Worm (Caenorhabditis elegans) whole organism, L2 larva: ENCODE results near the gene trpp-11.

Experiments
- C34F6.9 ChIP-seq: fragments of 150-350 bp; optimal IDR thresholded peaks from 2 replicates; lab custom pipeline; 2014; ENCODE audit warnings: missing biosample characterization, missing genetic modification characterization
- F13H6.1 ChIP-seq: sonication (generic microtip); optimal IDR thresholded peaks from 2 replicates; lab custom pipeline; 2016; ENCODE audit warnings: missing genetic modification characterization, missing compliant biosample characterization
- Y55F3AM.14 ChIP-seq: fragments of 200-800 bp; sonication (Bioruptor generic); optimal IDR thresholded peaks from 2 replicates; lab custom pipeline; 2018; ENCODE audit warnings: mild to moderate bottlenecking, missing genetic modification characterization, missing compliant biosample characterization
- ZK546.5 ChIP-seq: sonication (generic microtip); optimal IDR thresholded peaks from 2 replicates; lab custom pipeline; 2017; ENCODE audit warnings: missing biosample characterization, missing genetic modification characterization
- ama-1 ChIP-seq: fragments of 150-350 bp; optimal IDR thresholded peaks from 2 replicates; lab custom pipeline; 2018; ENCODE audit warnings: inconsistent platforms
- ceh-82 ChIP-seq: fragments of 150-350 bp; optimal IDR thresholded peaks from 2 replicates; lab custom pipeline; 2014; ENCODE audit warnings: missing biosample characterization, missing genetic modification characterization
- crh-2 ChIP-seq: sonication (generic microtip); optimal IDR thresholded peaks from 2 replicates; lab custom pipeline; 2017; ENCODE audit warnings: missing biosample characterization, missing genetic modification characterization
- egl-27 ChIP-seq: sonication (generic microtip); optimal IDR thresholded peaks from 3 replicates; lab custom pipeline; 2017; ENCODE audit warnings: missing biosample characterization, missing genetic modification reagents, missing genetic modification characterization
- fos-1 ChIP-seq: fragments of 150-350 bp; optimal IDR thresholded peaks from 2 replicates; lab custom pipeline; 2014; ENCODE audit warnings: missing biosample characterization, missing genetic modification characterization
- lin-11 ChIP-seq: fragments of 150-350 bp; sonication (generic microtip); optimal IDR thresholded peaks from 2 replicates; lab custom pipeline; 2014; ENCODE audit warnings: missing biosample characterization, missing genetic modification characterization, inconsistent platforms, mixed read lengths
- lsy-2 ChIP-seq, 2 experiments: fragments of 150-350 bp in 1 of 2; sonication (generic microtip) in 1 of 2; optimal IDR thresholded peaks; 2 replicates each; lab custom pipeline; 2014 to 2017; ENCODE audit warnings: missing biosample characterization in 2 of 2, missing genetic modification characterization in 2 of 2
- mab-5 ChIP-seq: fragments of 150-350 bp; optimal IDR thresholded peaks from 2 replicates; lab custom pipeline; 2014; ENCODE audit warnings: missing biosample characterization, missing genetic modification characterization
- mdl-1 ChIP-seq, 2 experiments: fragments of 150-350 bp in 1 of 2; sonication (generic microtip) in 1 of 2; optimal IDR thresholded peaks; 2 replicates each; lab custom pipeline; 2017; ENCODE audit warnings: missing biosample characterization in 2 of 2, missing genetic modification characterization in 2 of 2
- nhr-12 ChIP-seq: fragments of 150-350 bp; optimal IDR thresholded peaks from 2 replicates; lab custom pipeline; 2014; ENCODE audit warnings: missing biosample characterization, missing genetic modification characterization
- nhr-129 ChIP-seq: fragments of 150-350 bp; optimal IDR thresholded peaks from 2 replicates; lab custom pipeline; 2014; ENCODE audit warnings: missing biosample characterization, missing genetic modification characterization
- nhr-237 ChIP-seq: fragments of 150-350 bp; optimal IDR thresholded peaks from 2 replicates; lab custom pipeline; 2014; ENCODE audit warnings: missing biosample characterization, missing genetic modification characterization
- nhr-25 ChIP-seq: fragments of 150-350 bp; sonication (generic microtip); optimal IDR thresholded peaks from 3 replicates; lab custom pipeline; 2014; ENCODE audit warnings: missing biosample characterization, missing genetic modification characterization
- nhr-6 ChIP-seq: fragments of 150-350 bp; optimal IDR thresholded peaks from 2 replicates; lab custom pipeline; 2014; ENCODE audit warnings: missing biosample characterization, missing genetic modification characterization
- peb-1 ChIP-seq: fragments of 150-350 bp; optimal IDR thresholded peaks from 2 replicates; lab custom pipeline; 2014; ENCODE audit warnings: missing biosample characterization, missing genetic modification characterization
- skn-1 ChIP-seq: sonication (generic microtip); optimal IDR thresholded peaks from 2 replicates; lab custom pipeline; 2017; ENCODE audit warnings: missing biosample characterization, missing genetic modification characterization
- sma-3 ChIP-seq: sonication (generic microtip); optimal IDR thresholded peaks from 2 replicates; lab custom pipeline; 2016; ENCODE audit warnings: missing genetic modification reagents, missing genetic modification characterization, missing compliant biosample characterization
- sma-9 ChIP-seq, 2 experiments: fragments of 150-350 bp in 1 of 2; sonication (generic microtip) in 1 of 2; optimal IDR thresholded peaks; 2 replicates each; lab custom pipeline; 2014 to 2016; ENCODE audit warnings: missing genetic modification characterization in 2 of 2, mild to moderate bottlenecking in 1 of 2, missing biosample characterization in 1 of 2, missing compliant biosample characterization in 1 of 2, missing genetic modification reagents in 1 of 2, moderate library complexity in 1 of 2
- snpc-4 ChIP-seq: fragments of 150-350 bp; optimal IDR thresholded peaks from 2 replicates; lab custom pipeline; 2014; ENCODE audit warnings: missing biosample characterization, missing genetic modification characterization
- unc-39 ChIP-seq: fragments of 150-350 bp; optimal IDR thresholded peaks from 2 replicates; lab custom pipeline; 2014; ENCODE audit warnings: missing biosample characterization, missing genetic modification characterization
- unc-55 ChIP-seq: fragments of 150-350 bp; sonication (generic microtip); optimal IDR thresholded peaks from 3 replicates; lab custom pipeline; 2014; ENCODE audit warnings: missing biosample characterization, missing genetic modification reagents, missing genetic modification characterization
- unc-62 ChIP-seq: fragments of 150-350 bp; optimal IDR thresholded peaks from 2 replicates; lab custom pipeline; 2014; ENCODE audit warnings: missing biosample characterization, missing genetic modification reagents, missing genetic modification characterization
- zag-1 ChIP-seq: fragments of 150-350 bp; optimal IDR thresholded peaks from 2 replicates; lab custom pipeline; 2014; ENCODE audit warnings: missing biosample characterization, missing genetic modification characterization

trpp-11 gene

DNA sequence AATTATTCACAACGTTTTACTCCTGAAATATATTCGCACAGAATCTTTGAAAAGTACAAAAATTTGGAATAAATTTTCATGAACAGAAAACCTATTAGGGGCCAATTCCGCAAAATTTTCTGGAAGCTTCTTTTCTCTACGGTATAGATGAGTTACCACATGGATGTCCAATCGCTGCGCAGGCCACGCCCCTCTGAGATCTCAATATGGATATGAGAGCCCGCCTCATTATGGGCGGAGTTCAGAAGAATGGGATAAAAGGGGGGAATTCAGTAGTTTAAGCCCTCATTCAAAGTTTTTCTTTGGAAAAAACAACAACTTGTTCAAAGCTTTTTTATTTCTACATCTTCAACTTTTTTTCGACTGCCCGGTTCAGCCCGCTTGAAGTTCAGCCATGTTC is 16.6 kb downstream of the trpp-11 start, which contains the start of gene daf-7:
daf-7 (plus strand) TSS at position 301 of the 400 bp plus-strand sequence.
- TF ChIP-seq lin-11 (tag; lab: Kevin White, UChicago), result no peak
- no peak for TF ChIP-seq sma-3 (GFP tag; lab: Kevin White, UChicago)
- no peak for TF ChIP-seq mab-5 (tag; lab: Kevin White, UChicago)
- TF ChIP-seq, all 48 proteins: peak for 0

DNA sequence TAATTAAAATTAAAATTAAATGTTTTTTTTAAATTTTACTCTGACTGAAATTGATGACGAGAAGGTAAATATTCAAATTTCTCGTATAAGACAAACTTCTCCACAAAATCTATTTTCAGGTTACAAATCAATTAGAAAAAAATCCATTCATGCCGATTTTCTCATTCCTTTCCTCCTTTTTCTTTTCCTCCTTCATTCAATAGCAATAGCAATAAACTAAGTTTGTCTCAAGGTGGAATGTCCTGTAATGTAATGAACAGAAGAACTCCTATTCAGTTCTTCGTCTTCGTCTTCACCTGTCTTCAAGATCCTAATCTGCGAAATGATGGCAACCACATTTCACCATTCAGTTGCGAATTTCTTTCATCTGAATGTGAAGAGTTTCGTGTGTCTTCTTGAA is 20.9 kb downstream of the trpp-11 start, which contains the start of gene dac-1:
dac-1 (plus strand) TSS at position 301 of the 400 bp plus-strand sequence.
- TF ChIP-seq peb-1 (tag; lab: Kevin White, UChicago), result no peak
- no peak for TF ChIP-seq fos-1
- TF ChIP-seq F13H6.1 (tag; lab: Kevin White, UChicago), result no peak
- no peak for TF ChIP-seq mab-5 (tag; lab: Kevin White, UChicago)
- no peak for TF ChIP-seq ceh-82
- no peak for TF ChIP-seq skn-1
- no peak for TF ChIP-seq nhr-12 (tag; lab: Kevin White, UChicago)
- TF ChIP-seq ZK546.5 (tag; lab: Kevin White, UChicago), result no peak
- no peak for TF ChIP-seq unc-62
- TF ChIP-seq nhr-25 (tag; lab: Kevin White, UChicago), result no peak
- no peak for TF ChIP-seq unc-39 (tag; lab: Kevin White, UChicago)
- TF ChIP-seq egl-27, result no peak
- no peak for TF ChIP-seq nhr-6 (tag; lab: Kevin White, UChicago)
- TF ChIP-seq unc-55 (GFP tag; lab: Kevin White, UChicago), result no peak
- TF ChIP-seq mdl-1 (tag; optimal IDR thresholded peaks at IDR 0.05; lab: Kevin White, UChicago), result no peak

DNA sequence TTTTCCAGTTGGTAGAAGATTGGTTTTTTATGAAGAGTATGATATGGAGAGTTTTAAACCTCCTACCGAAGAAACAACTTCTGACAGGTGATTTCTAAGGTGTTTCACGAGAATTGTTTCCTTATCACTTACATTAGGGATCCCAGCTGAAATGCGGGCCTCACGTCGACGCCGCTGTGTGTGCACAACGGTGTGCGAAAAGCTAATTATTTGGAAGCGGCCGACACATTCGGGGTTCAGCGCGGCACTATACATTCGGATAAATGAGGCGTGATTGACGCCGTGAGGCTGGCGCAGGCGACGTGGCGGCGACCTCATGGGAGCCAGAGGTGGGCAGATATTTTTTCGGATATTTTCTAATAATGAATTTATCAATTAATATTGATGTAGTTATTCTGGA is 24.4 kb downstream of the trpp-11 start:
- no peak for TF ChIP-seq skn-1
- peak; percentile 69 for TF ChIP-seq snpc-4 (tag; lab: Kevin White, UChicago)
- no peak for TF ChIP-seq nhr-129 (tag; lab: Kevin White, UChicago)
- TF ChIP-seq, all 48 proteins: peak for 1

DNA sequence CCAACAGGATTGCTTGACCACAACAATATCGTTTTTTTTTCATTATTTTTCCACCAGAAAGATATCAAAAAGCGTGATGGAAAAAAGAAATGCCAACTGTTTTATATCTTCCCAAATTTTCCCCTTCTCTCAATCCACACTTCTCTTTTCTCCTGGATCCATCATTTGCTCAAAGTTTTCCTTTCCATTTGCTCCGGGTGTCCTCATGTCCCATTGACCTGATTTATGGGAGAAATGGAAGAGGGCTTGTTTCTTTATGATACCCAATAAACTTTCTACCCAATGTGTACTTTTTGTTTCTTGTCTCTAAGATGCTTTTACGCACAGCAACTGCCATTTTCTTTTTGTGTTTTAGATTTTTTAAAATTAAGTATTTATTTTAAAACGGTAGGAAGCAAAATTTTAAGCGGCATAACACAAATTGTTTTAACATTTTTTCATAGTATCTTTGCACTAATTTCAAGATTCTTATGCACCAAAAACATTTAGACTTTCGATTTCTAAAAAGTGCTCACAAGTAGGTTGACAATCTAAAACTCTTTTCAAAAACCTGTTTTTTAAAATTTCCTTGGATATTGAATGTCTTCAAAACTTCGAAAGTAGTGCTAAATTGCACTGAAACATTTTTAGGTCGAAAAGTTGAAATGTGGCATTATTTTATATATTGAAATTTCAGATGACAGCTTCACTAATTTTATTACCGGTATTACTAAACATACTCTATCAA is 27.8 kb downstream of the trpp-11 start, which contains the start of gene clec-149:
clec-149 (plus strand) TSS at position 677 of the 727 bp plus-strand sequence.
- TF ChIP-seq zag-1 (tag; lab: Kevin White, UChicago) (no peak), crh-2 (tag; lab: Kevin White, UChicago) (no peak), Y55F3AM.14 (GFP tag; lab: Kevin White, UChicago) (no peak), lsy-2 (tag; optimal IDR thresholded peaks at IDR 0.05; lab: Kevin White, UChicago) (peak in 1 of 2 experiments; percentile 25), fos-1 (no peak), nhr-6 (tag; lab: Kevin White, UChicago) (no peak), nhr-129 (tag; lab: Kevin White, UChicago) (no peak), C34F6.9 (tag; lab: Kevin White, UChicago) (peak; percentile 22), mab-5 (tag; lab: Kevin White, UChicago) (peak; percentile 33), sma-9 (GFP tag; optimal IDR thresholded peaks at IDR 0.05; lab: Kevin White, UChicago) (peak; percentile 13), sma-9 (tag; optimal IDR thresholded peaks at IDR 0.05; lab: Kevin White, UChicago) (no peak)
- TF ChIP-seq, all 48 proteins: peak for 4

DNA sequence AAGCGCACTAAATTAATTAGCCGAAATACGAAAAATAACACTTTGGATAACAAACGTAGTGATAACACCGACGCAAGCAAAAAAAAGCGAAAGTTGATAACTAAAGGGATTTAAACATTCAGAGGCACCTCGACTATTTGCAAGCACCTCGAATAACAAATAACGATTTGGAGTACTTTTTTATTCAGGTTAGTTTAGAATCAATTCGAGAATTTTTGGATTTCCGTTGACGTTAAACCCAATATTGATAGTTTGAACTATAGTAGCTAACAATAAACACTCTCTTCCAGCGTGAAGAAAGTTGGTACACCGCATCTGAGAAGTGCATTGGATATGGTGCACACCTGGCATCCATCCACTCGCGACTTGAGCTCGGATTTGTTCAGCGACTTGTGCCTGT is 30.3 kb downstream of the trpp-11 start:
- no peak for TF ChIP-seq mdl-1 (tag; optimal IDR thresholded peaks at IDR 0.05; lab: Kevin White, UChicago)

DNA sequence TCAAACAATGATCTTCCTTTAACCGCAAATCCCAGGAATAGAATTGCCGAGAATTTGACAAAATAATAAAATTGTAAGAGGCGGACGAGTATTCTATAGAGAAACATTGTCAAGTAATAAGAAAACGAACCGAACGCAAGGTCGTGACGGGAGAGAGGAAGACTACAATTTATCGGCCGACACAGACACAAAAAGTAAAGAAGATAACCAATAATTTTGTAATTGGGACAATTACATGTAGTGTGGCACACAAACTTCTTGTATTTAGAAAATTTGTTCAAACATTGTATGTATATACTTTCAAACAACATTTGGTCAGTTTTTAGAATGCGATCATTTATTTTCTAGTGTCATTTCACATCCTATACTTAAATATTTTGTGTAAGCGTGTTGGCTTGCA is 37.0 kb downstream of the trpp-11 start, which contains the start of gene ceeh-1:
ceeh-1 (minus strand) TSS at position 317 of the 400 bp plus-strand sequence.
- TF ChIP-seq skn-1 (no peak), sma-3 (GFP tag; lab: Kevin White, UChicago) (no peak), sma-9 (GFP tag; optimal IDR thresholded peaks at IDR 0.05; lab: Kevin White, UChicago) (no peak), sma-9 (tag; optimal IDR thresholded peaks at IDR 0.05; lab: Kevin White, UChicago) (no peak), ama-1 (no peak), fos-1 (peak; percentile 32), ZK546.5 (tag; lab: Kevin White, UChicago) (no peak), nhr-237 (no peak)
